Worm (Caenorhabditis elegans): ENCODE data around the gene pdi-1.

DNA sequence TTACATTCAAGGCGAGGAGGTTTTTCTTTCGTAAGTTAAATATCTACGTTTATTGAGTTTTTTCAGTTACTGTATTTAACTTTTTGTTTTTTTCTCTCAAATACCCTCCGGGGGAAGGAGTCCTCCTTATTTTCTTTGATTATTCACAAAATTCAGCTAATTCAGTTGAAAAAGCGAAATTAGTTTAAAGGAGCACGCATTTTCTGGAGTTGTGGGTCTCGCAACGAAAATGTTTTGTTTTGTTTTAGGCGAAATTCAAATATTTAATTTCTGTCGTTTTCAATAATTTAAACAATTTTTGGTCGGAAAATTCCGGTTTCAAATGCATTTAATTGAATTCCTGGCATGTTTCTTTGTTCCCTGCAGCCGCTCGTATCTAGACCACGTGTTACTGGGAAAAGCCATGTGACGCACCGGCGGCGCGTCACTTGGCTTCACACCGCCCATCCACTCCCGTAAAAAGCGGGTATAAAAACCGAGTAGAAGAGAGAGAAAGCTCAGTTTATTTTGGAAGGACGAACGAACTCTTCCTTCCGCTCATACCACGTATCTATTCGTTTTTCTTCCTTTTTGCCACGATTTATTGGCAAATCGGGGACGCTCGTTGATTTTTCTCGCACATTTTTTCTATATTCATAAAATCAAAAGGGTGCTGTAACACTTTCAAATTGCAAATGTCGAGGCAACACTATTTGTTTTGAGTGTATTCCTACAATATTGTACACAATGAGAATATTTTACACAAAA, 34.4 kb upstream of the pdi-1 start:
- TF ChIP-seq ces-1 (GFP tag; optimal IDR thresholded peaks at IDR 0.05) (no peak), lin-13 (tag; optimal IDR thresholded peaks at IDR 0.05) (no peak), elt-1 (tag; optimal IDR thresholded peaks at IDR 0.05; ENCODE audit: borderline replicate concordance, insufficient read depth) (no peak), unc-39 (tag; optimal IDR thresholded peaks at IDR 0.05) (no peak), elt-3 (tag; optimal IDR thresholded peaks at IDR 0.05) (no peak), ztf-11 (tag; optimal IDR thresholded peaks at IDR 0.05) (no peak)
